Worm (Caenorhabditis elegans) whole organism, early embryonic: ENCODE measurements around the gene gfi-3.

Experiments
- aly-1 ChIP-seq: sonication (generic microtip); optimal IDR thresholded peaks from 2 replicates; lab custom pipeline; 2016; ENCODE audit warnings: missing genetic modification characterization, missing compliant biosample characterization
- flt-1 ChIP-seq: fragments of 200-800 bp; sonication (Bioruptor generic); IDR thresholded peaks from 2 replicates; pipeline ENCODE4 v1.3.6; 2022; ENCODE audit warnings: missing genetic modification characterization, missing compliant biosample characterization
- hmbx-1 ChIP-seq: sonication (generic microtip); optimal IDR thresholded peaks from 2 replicates; lab custom pipeline; 2016; ENCODE audit warnings: mild to moderate bottlenecking, missing genetic modification characterization, missing compliant biosample characterization

- TF ChIP-seq hmbx-1 (tag; lab: Kevin White, UChicago) (no peak), flt-1 (GFP tag; lab: Robert Waterston, UW) (no peak), aly-1 (no peak)
Observed at ce11 chrX:14473740-14474139, 6.6 kb upstream of the gfi-3 start, which contains the start of gene M163.5.
